Fruit fly (Drosophila melanogaster) whole organism: ENCODE results near the gene CG17600.
A peak's percentile ranks its signal among the peaks of the same experiment; 100 is the strongest.

ENCODE experiments used
- CG8478 ChIP-seq: fragments of >200 bp; optimal IDR thresholded peaks from 2 replicates; lab custom pipeline; 2018; ENCODE audit warnings: inconsistent platforms
- Dll ChIP-seq: fragments of >200 bp; optimal IDR thresholded peaks from 2 replicates; lab custom pipeline; 2017
- EcR ChIP-seq, 2 experiments: fragments of >200 bp; optimal IDR thresholded peaks; 2 replicates each; lab custom pipeline; 2017; ENCODE audit warnings: missing biosample characterization in 2 of 2, missing genetic modification characterization in 2 of 2, missing genetic modification reagents in 2 of 2
- pan ChIP-seq: fragments of >200 bp; optimal IDR thresholded peaks from 2 replicates; lab custom pipeline; 2017
- psq ChIP-seq: fragments of >200 bp; optimal IDR thresholded peaks from 2 replicates; lab custom pipeline; 2017
- usp ChIP-seq: fragments of >200 bp; optimal IDR thresholded peaks from 2 replicates; lab custom pipeline; 2017; ENCODE audit warnings: missing biosample characterization, missing genetic modification characterization, mixed read lengths

The CG17600 gene

DNA sequence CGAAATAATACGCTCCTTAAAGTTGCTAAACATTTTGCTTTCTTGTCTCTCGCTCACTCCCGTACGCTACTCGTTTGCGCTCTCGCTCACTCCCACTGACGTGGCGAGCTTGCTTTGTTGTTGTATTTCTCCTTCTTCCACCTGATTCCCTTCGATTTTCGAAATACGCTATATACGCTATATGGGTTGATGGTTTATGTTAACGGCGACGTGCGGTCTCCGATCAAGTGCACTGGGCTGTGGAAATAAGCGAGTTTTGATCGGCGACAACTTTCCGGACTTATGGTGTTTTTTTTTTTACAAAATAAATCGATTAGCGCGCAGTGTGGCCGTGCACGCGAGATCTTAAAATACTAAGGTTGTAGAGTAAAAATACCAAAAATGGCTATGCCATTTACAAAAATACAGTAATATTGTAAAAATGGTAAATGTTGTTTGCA lies 25.1 kb downstream of the CG17600 start, which contains the start of gene CG17598:
CG17598 (minus strand) TSS at position 319 of the 440 bp plus-strand sequence.
- TF ChIP-seq CG8478 (peak; percentile 22), usp (GFP tag; lab: Kevin White, UChicago) (no peak)

DNA sequence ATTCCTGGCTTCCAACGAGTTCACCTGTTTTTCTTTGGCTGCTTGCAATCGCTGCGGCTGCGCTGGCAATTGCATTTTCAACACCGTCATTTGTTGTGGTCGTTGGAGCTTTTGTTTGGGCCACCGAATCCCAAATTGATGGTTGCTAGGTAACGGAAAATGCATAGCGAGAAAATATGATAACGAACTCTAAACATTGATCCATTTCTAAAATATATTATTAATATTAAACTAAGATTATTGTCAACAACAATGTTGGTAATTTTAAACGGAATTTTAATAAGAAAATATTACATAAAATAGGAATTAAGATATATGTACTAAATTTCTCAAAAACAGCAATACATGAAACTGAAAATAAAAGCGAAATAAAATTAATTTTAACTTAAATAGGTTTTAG lies 29.2 kb downstream of the CG17600 start, which contains the start of gene Cluap1:
Cluap1 (minus strand) TSS at position 101 of the 400 bp plus-strand sequence.
- no peak for TF ChIP-seq pan (lab: Kevin White, UChicago)
- TF ChIP-seq usp (GFP tag; lab: Kevin White, UChicago), result no peak
- no peak for TF ChIP-seq EcR (GFP tag; optimal IDR thresholded peaks at IDR 0.05; lab: Kevin White, UChicago)
- TF ChIP-seq Dll, result no peak
- TF ChIP-seq CG8478, result no peak
- no peak for TF ChIP-seq psq (lab: Kevin White, UChicago)

DNA sequence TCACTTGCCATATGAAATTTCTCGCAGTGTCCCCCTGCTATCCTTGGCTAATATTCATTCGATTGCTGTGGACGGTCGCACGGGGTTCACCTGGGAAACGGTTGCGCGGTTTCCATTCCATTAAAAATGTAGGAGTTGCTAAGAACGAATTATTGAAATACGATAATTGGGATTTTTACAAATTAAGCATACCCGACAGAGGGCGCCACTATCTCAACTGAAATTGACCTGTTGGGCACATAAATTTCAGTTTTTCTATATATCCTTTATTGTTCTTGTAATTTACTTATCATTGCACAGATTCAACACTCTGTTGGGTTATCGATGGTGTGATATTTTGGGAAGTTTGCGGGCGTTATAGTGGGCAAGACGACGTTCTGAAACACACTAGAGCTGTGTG lies 29.7 kb downstream of the CG17600 start:
- TF ChIP-seq CG8478, result no peak
- TF ChIP-seq pan (lab: Kevin White, UChicago), result no peak
- TF ChIP-seq psq (lab: Kevin White, UChicago), result no peak
- TF ChIP-seq Dll, result no peak
- no peak for TF ChIP-seq usp (GFP tag; lab: Kevin White, UChicago)
- TF ChIP-seq EcR (GFP tag; optimal IDR thresholded peaks at IDR 0.05; lab: Kevin White, UChicago), result no peak

DNA sequence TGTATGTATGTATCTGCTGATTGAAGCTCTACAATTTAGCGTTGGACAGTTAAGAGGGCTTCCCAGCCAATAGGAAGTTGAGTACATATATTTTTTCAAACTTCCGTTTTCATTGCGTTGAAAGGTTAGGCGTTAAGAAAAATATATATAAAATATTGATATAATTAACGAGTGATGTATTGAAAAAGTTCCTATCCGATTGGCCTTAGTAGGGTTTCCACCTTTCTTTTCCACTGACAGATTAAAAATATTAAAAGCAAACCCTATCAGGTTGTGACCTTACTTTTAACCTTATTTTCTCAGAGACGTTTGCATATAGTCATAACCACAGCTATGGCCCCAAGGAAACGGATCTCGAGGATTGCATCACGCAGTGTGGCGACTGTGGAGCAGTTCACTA lies 31.8 kb downstream of the CG17600 start, which contains the start of gene CG17601:
CG17601 (plus strand) TSS at position 301 of the 400 bp plus-strand sequence.
- no peak for TF ChIP-seq psq (lab: Kevin White, UChicago)
- no peak for TF ChIP-seq CG8478
- TF ChIP-seq EcR (GFP tag; optimal IDR thresholded peaks at IDR 0.05; lab: Kevin White, UChicago), result no peak
- no peak for TF ChIP-seq Dll
- no peak for TF ChIP-seq pan (lab: Kevin White, UChicago)
- no peak for TF ChIP-seq usp (GFP tag; lab: Kevin White, UChicago)

DNA sequence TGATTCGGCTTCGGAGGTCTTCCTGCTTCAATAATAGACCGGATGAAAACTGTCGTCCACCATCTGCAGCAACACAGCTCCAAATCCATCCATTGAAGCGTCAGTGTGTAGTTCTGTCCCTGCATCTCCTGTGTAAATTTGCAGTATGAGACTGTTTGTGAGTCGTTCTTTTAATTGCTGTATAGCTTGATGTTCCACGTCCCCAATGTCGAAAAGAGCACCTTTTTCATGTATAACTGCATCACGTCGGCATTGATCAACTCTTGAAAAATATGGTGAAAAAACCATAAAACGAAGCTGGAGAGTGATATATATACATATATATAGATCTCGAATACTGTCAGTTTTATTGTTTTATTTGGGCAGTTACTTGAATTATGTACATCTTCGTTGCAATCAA lies 59.4 kb downstream of the CG17600 start:
- TF ChIP-seq CG8478 (no peak), psq (lab: Kevin White, UChicago) (no peak), Dll (no peak)

DNA sequence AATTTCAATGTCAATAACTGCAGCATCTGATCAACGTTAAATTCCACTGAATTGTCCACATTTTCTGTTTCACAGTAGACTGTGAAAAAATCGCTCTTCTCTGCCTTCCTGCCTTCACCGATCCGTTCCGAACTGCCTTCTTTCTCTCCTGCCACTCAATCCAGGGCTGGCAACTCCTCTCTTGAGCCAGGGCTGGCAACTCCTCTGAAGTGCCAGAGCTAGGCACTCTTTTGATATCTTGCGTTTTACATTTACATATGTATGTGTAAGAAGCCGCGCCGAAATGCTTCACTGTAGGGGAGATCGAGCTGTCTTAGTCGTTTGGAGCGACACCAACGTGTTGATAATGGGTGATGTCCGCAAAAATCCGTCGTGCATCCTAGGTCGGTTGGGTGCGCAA lies 60.1 kb downstream of the CG17600 start:
- TF ChIP-seq EcR (GFP tag; optimal IDR thresholded peaks at IDR 0.05; lab: Kevin White, UChicago) (no peak), pan (lab: Kevin White, UChicago) (no peak)

DNA sequence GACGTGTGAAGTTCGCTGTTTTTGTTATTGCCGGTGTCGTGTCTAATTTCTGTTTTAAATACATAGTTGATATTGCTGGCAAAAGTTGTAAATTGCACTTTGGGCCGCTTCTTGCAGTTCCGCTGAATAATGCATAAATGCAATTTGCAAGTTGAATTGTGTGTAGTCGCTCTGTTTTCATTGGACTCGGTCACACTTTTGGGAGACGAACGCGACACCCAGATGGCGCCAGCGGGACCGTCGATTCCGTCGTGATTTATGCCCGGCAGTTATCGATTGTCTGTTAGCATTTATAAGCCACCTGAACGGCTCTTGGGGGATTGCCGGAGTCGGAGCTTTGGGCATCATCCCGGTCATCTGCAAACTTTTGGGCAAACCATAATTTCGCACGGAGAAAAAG lies 67.9 kb downstream of the CG17600 start:
- TF ChIP-seq psq (lab: Kevin White, UChicago) (no peak), EcR (GFP tag; optimal IDR thresholded peaks at IDR 0.05; lab: Kevin White, UChicago) (no peak), usp (GFP tag; lab: Kevin White, UChicago) (no peak), CG8478 (no peak), pan (lab: Kevin White, UChicago) (no peak), Dll (no peak)
